Fruit fly (Drosophila melanogaster) whole organism, adult: Measurements from ENCODE around the gene eIF2Bbeta.
A peak's percentile ranks its signal among the peaks of the same experiment; 100 is the strongest.

Source experiments
- CG11617 ChIP-seq: fragments of 200-800 bp; sonication (Bioruptor generic); optimal IDR thresholded peaks from 2 replicates; lab custom pipeline; 2017; ENCODE audit warnings: mild to moderate bottlenecking, missing biosample characterization, missing genetic modification reagents, missing genetic modification characterization
- CG12768 ChIP-seq: fragments of 200-800 bp; sonication (Bioruptor generic); optimal IDR thresholded peaks from 2 replicates; lab custom pipeline; 2017; ENCODE audit warnings: missing biosample characterization, missing genetic modification characterization, mild to moderate bottlenecking, moderate library complexity, missing genetic modification reagents
- CG14711 ChIP-seq: fragments of 200-800 bp; sonication (Bioruptor generic); optimal IDR thresholded peaks from 2 replicates; lab custom pipeline; 2018; ENCODE audit warnings: missing biosample characterization, mild to moderate bottlenecking, missing genetic modification characterization, moderate library complexity
- CG1620 ChIP-seq: fragments of 200-800 bp; sonication (Bioruptor generic); optimal IDR thresholded peaks from 2 replicates; lab custom pipeline; 2016; ENCODE audit warnings: missing biosample characterization, missing genetic modification characterization
- CG33017 ChIP-seq: fragments of 200-800 bp; sonication (Bioruptor generic); optimal IDR thresholded peaks from 2 replicates; lab custom pipeline; 2018; ENCODE audit warnings: missing biosample characterization, mild to moderate bottlenecking, missing genetic modification characterization, moderate library complexity
- CG5204 ChIP-seq: fragments of 200-800 bp; sonication (Bioruptor generic); optimal IDR thresholded peaks from 2 replicates; lab custom pipeline; 2016; ENCODE audit warnings: missing biosample characterization, missing genetic modification characterization
- CG7045 ChIP-seq: fragments of 200-800 bp; sonication (Bioruptor generic); optimal IDR thresholded peaks from 2 replicates; lab custom pipeline; 2017; ENCODE audit warnings: missing biosample characterization, mild to moderate bottlenecking, missing genetic modification characterization
- CG7101 ChIP-seq: fragments of 200-800 bp; sonication (Bioruptor generic); optimal IDR thresholded peaks from 2 replicates; lab custom pipeline; 2018; ENCODE audit warnings: missing biosample characterization, mild to moderate bottlenecking, missing genetic modification characterization, moderate library complexity
- Clk ChIP-seq: fragments of 200-800 bp; sonication (Bioruptor generic); optimal IDR thresholded peaks from 2 replicates; lab custom pipeline; 2017; ENCODE audit warnings: missing biosample characterization, missing genetic modification characterization
- Crg-1 ChIP-seq: fragments of 200-800 bp; sonication (Bioruptor generic); optimal IDR thresholded peaks from 2 replicates; lab custom pipeline; 2016; ENCODE audit warnings: missing biosample characterization, missing genetic modification characterization
- Hr96 ChIP-seq: fragments of 200-800 bp; sonication (Bioruptor generic); optimal IDR thresholded peaks from 2 replicates; lab custom pipeline; 2016; ENCODE audit warnings: missing biosample characterization, missing genetic modification characterization
- Mnt ChIP-seq: fragments of 200-800 bp; sonication (Bioruptor generic); optimal IDR thresholded peaks from 2 replicates; lab custom pipeline; 2016; ENCODE audit warnings: missing biosample characterization, mild to moderate bottlenecking, missing genetic modification characterization
- bab1 ChIP-seq: fragments of 200-800 bp; sonication (Bioruptor generic); optimal IDR thresholded peaks from 3 replicates; lab custom pipeline; 2019; ENCODE audit warnings: missing biosample characterization, mild to moderate bottlenecking, missing genetic modification characterization, moderate library complexity
- cic ChIP-seq: fragments of 200-800 bp; sonication (Bioruptor generic); optimal IDR thresholded peaks from 2 replicates; lab custom pipeline; 2017; ENCODE audit warnings: missing biosample characterization, mild to moderate bottlenecking, missing genetic modification characterization, moderate library complexity
- cnc ChIP-seq, 2 experiments: fragments of >200 bp; optimal IDR thresholded peaks; 2 replicates each; lab custom pipeline; 2017
- kay ChIP-seq: fragments of 200-800 bp; sonication (Bioruptor generic); peaks from one replicate; lab custom pipeline; 2016; ENCODE audit warnings: missing biosample characterization, missing genetic modification characterization, borderline replicate concordance
- ovo ChIP-seq: fragments of 200-800 bp; sonication (Bioruptor generic); optimal IDR thresholded peaks from 2 replicates; lab custom pipeline; 2016; ENCODE audit warnings: missing biosample characterization, missing genetic modification characterization
- pad ChIP-seq: fragments of 200-800 bp; sonication (Bioruptor generic); optimal IDR thresholded peaks from 3 replicates; lab custom pipeline; 2017; ENCODE audit warnings: missing biosample characterization, missing genetic modification characterization, mild to moderate bottlenecking, moderate library complexity, missing genetic modification reagents
- tj ChIP-seq: fragments of 200-800 bp; sonication (Bioruptor generic); optimal IDR thresholded peaks from 3 replicates; lab custom pipeline; 2017; ENCODE audit warnings: missing biosample characterization, mild to moderate bottlenecking, missing genetic modification characterization, moderate library complexity
- toe ChIP-seq: fragments of 200-800 bp; sonication (Bioruptor generic); optimal IDR thresholded peaks from 2 replicates; lab custom pipeline; 2016; ENCODE audit warnings: missing biosample characterization, missing genetic modification characterization

Gene eIF2Bbeta

DNA sequence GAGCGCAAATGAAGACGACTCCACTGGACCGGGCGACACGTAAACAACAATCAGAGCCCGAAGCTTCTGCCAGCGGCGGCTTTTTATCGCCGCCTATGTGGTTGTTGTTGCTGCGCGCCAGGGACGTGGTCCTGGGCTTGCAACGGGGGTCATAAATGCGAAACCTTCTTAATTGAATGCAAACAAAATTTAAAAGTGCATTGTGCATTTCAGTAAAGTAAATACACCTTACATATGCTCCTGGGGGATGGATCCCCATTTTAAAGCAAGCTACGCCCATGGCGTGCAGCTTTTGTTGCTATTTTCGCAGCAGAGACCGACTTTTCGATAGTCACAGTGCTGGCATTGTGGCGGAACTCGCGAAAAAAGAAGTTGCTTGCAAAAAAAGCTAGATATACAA, 678 bp upstream of the eIF2Bbeta start, which contains the start of gene Ugalt:
Ugalt (minus strand) TSS at position 160 of the 400 bp plus-strand sequence.
- TF ChIP-seq bab1 (GFP tag; lab: Kevin White, UChicago) (peak; percentile 100), CG7101 (peak; percentile 100), cnc (optimal IDR thresholded peaks at IDR 0.05; lab: Kevin White, UChicago) (no peak), Mnt (peak; percentile 100), CG33017 (tag; lab: Kevin White, UChicago) (peak; percentile 100), CG12768 (GFP tag; lab: Kevin White, UChicago) (peak; percentile 100), CG14711 (tag; lab: Kevin White, UChicago) (peak; percentile 100), tj (peak; percentile 99), kay (no peak), cic (GFP tag; lab: Kevin White, UChicago) (peak; percentile 98), CG1620 (GFP tag; lab: Kevin White, UChicago) (peak; percentile 100), ovo (GFP tag; lab: Kevin White, UChicago) (peak; percentile 100), CG5204 (peak; percentile 100), toe (GFP tag; lab: Kevin White, UChicago) (peak; percentile 100), CG7045 (peak; percentile 100), Clk (peak; percentile 100), Crg-1 (peak; percentile 100), CG11617 (GFP tag; lab: Kevin White, UChicago) (peak; percentile 100), pad (GFP tag; lab: Kevin White, UChicago) (peak; percentile 99), Hr96 (GFP tag; lab: Kevin White, UChicago) (peak; percentile 100)

dm6 chrX:2707377-2708090, 3.2 kb downstream of the eIF2Bbeta start, which contains the start of gene CG2680:
Gene CG2680, minus strand, starts transcription at chrX:2707427.
- no peak for TF ChIP-seq Clk
- no peak for TF ChIP-seq CG33017 (tag; lab: Kevin White, UChicago)
- TF ChIP-seq toe (GFP tag; lab: Kevin White, UChicago): no peak
- no peak for TF ChIP-seq CG14711 (tag; lab: Kevin White, UChicago)
- no peak for TF ChIP-seq CG7045
- no peak for TF ChIP-seq CG11617 (GFP tag; lab: Kevin White, UChicago)

- no peak for TF ChIP-seq bab1 (GFP tag; lab: Kevin White, UChicago)
- no peak for TF ChIP-seq cnc (optimal IDR thresholded peaks at IDR 0.05; lab: Kevin White, UChicago)
- no peak for TF ChIP-seq CG14711 (tag; lab: Kevin White, UChicago)
- TF ChIP-seq toe (GFP tag; lab: Kevin White, UChicago): peak; percentile 17
- peak; percentile 44 for TF ChIP-seq Mnt
- TF ChIP-seq CG1620 (GFP tag; lab: Kevin White, UChicago): no peak
- TF ChIP-seq Crg-1: peak; percentile 9
- peak; percentile 1 for TF ChIP-seq pad (GFP tag; lab: Kevin White, UChicago)
- no peak for TF ChIP-seq ovo (GFP tag; lab: Kevin White, UChicago)
- no peak for TF ChIP-seq CG12768 (GFP tag; lab: Kevin White, UChicago)
- TF ChIP-seq CG11617 (GFP tag; lab: Kevin White, UChicago): peak; percentile 7
- TF ChIP-seq cic (GFP tag; lab: Kevin White, UChicago): no peak
- TF ChIP-seq CG7101: peak; percentile 42
- no peak for TF ChIP-seq tj
- TF ChIP-seq Hr96 (GFP tag; lab: Kevin White, UChicago): peak; percentile 18
These were observed 3.9 kb downstream of the eIF2Bbeta start, which contains the start of gene CG2681 for dm6 chrX:2708156-2708734. Gene CG2681, plus strand, starts transcription at chrX:2708684.

dm6 chrX:2713776-2714175, 9.4 kb downstream of the eIF2Bbeta start, which contains the start of the genes CG2685 and CG2694:
Gene CG2685, minus strand, starts transcription at chrX:2713960.
Gene CG2694, plus strand, starts transcription at chrX:2714079.
- TF ChIP-seq bab1 (GFP tag; lab: Kevin White, UChicago) (peak; percentile 20), Mnt (peak; percentile 45), Crg-1 (no peak), ovo (GFP tag; lab: Kevin White, UChicago) (no peak), tj (no peak), CG33017 (tag; lab: Kevin White, UChicago) (no peak), Hr96 (GFP tag; lab: Kevin White, UChicago) (no peak), CG12768 (GFP tag; lab: Kevin White, UChicago) (no peak), CG1620 (GFP tag; lab: Kevin White, UChicago) (peak; percentile 0), pad (GFP tag; lab: Kevin White, UChicago) (peak; percentile 9), CG7045 (no peak), CG7101 (peak; percentile 20), CG14711 (tag; lab: Kevin White, UChicago) (no peak)

- TF ChIP-seq pad (GFP tag; lab: Kevin White, UChicago) (peak; percentile 34), Crg-1 (peak; percentile 1), CG7045 (no peak), CG14711 (tag; lab: Kevin White, UChicago) (peak; percentile 15), CG1620 (GFP tag; lab: Kevin White, UChicago) (peak; percentile 7), tj (peak; percentile 12), bab1 (GFP tag; lab: Kevin White, UChicago) (peak; percentile 90), CG5204 (no peak), kay (no peak), CG11617 (GFP tag; lab: Kevin White, UChicago) (peak; percentile 29)
These were observed 10.4 kb downstream of the eIF2Bbeta start for dm6 chrX:2714730-2715129.

dm6 chrX:2720122-2720521, 15.8 kb downstream of the eIF2Bbeta start, which contains the start of gene CG2701:
Gene CG2701, minus strand, starts transcription at chrX:2720327.
- TF ChIP-seq CG1620 (GFP tag; lab: Kevin White, UChicago) (peak; percentile 19), Hr96 (GFP tag; lab: Kevin White, UChicago) (no peak), CG12768 (GFP tag; lab: Kevin White, UChicago) (no peak), CG5204 (no peak), bab1 (GFP tag; lab: Kevin White, UChicago) (peak; percentile 72), tj (no peak), Mnt (peak; percentile 40), toe (GFP tag; lab: Kevin White, UChicago) (no peak), ovo (GFP tag; lab: Kevin White, UChicago) (no peak)
